Fruit fly (Drosophila melanogaster) whole organism, prepupa: ENCODE measurements around the gene CG18273.
A peak's percentile ranks its signal among the peaks of the same experiment; 100 is the strongest.

Experiments used
- CG10669 ChIP-seq: fragments of 200-800 bp; sonication (Bioruptor generic); optimal IDR thresholded peaks from 3 replicates; lab custom pipeline; 2018; ENCODE audit warnings: missing biosample characterization, mild to moderate bottlenecking, missing genetic modification characterization, moderate library complexity
- CG11294 ChIP-seq: fragments of 200-800 bp; sonication (Bioruptor generic); IDR thresholded peaks from 2 replicates; pipeline ENCODE4 v1.3.6; 2022; ENCODE audit warnings: missing biosample characterization, missing genetic modification characterization
- CG11762 ChIP-seq: fragments of 200-800 bp; sonication (Bioruptor generic); optimal IDR thresholded peaks from 3 replicates; lab custom pipeline; 2016; ENCODE audit warnings: missing biosample characterization, missing genetic modification characterization; ENCODE audit not compliant: insufficient read depth
- CG11902 ChIP-seq: fragments of 200-800 bp; sonication (Bioruptor generic); optimal IDR thresholded peaks from 3 replicates; lab custom pipeline; 2016; ENCODE audit warnings: missing biosample characterization, missing genetic modification characterization
- CG15336 ChIP-seq: fragments of 200-800 bp; sonication (Bioruptor generic); IDR thresholded peaks from 2 replicates; pipeline ENCODE4 v1.3.6; 2022; ENCODE audit warnings: missing biosample characterization, missing genetic modification characterization
- CG1621 ChIP-seq: fragments of 200-800 bp; sonication (Bioruptor generic); optimal IDR thresholded peaks from 3 replicates; lab custom pipeline; 2018; ENCODE audit warnings: missing biosample characterization, mild to moderate bottlenecking, missing genetic modification characterization
- CG16779 ChIP-seq: fragments of 200-800 bp; sonication (Bioruptor generic); optimal IDR thresholded peaks from 3 replicates; lab custom pipeline; 2017; ENCODE audit warnings: missing biosample characterization, mild to moderate bottlenecking, missing genetic modification characterization
- CG3032 ChIP-seq: fragments of 200-800 bp; optimal IDR thresholded peaks from 2 replicates; lab custom pipeline; 2019; ENCODE audit warnings: missing biosample characterization, mild to moderate bottlenecking, missing genetic modification characterization, moderate library complexity
- CG31627 ChIP-seq: fragments of 200-800 bp; sonication (Bioruptor generic); optimal IDR thresholded peaks from 3 replicates; lab custom pipeline; 2016; ENCODE audit warnings: missing biosample characterization, missing genetic modification characterization
- CG32006 ChIP-seq: fragments of 200-800 bp; sonication (Bioruptor generic); optimal IDR thresholded peaks from 3 replicates; lab custom pipeline; 2017; ENCODE audit warnings: missing biosample characterization, mild to moderate bottlenecking, missing genetic modification characterization
- CG34406 ChIP-seq: fragments of 200-800 bp; sonication (Bioruptor generic); optimal IDR thresholded peaks from 3 replicates; lab custom pipeline; 2016; ENCODE audit warnings: missing biosample characterization, missing genetic modification characterization
- CG3919 ChIP-seq: fragments of 200-800 bp; sonication (Bioruptor generic); optimal IDR thresholded peaks from 3 replicates; lab custom pipeline; 2016; ENCODE audit warnings: missing biosample characterization, missing genetic modification characterization
- CG4318 ChIP-seq: fragments of 200-800 bp; sonication (Bioruptor generic); optimal IDR thresholded peaks from 3 replicates; lab custom pipeline; 2017; ENCODE audit warnings: missing biosample characterization, mild to moderate bottlenecking, missing genetic modification characterization
- CG6792 ChIP-seq: fragments of 200-800 bp; sonication (Bioruptor generic); optimal IDR thresholded peaks from 3 replicates; lab custom pipeline; 2016; ENCODE audit warnings: missing biosample characterization, missing genetic modification characterization
- CG6808 ChIP-seq: fragments of 200-800 bp; sonication (Bioruptor generic); optimal IDR thresholded peaks from 3 replicates; lab custom pipeline; 2017; ENCODE audit warnings: missing biosample characterization, missing genetic modification characterization, mild to moderate bottlenecking, moderate library complexity, missing genetic modification reagents
- CG6854 ChIP-seq: fragments of 200-800 bp; sonication (Bioruptor generic); optimal IDR thresholded peaks from 2 replicates; lab custom pipeline; 2017; ENCODE audit warnings: missing biosample characterization, mild to moderate bottlenecking, missing genetic modification characterization
- CG7368 ChIP-seq: fragments of 200-800 bp; sonication (Bioruptor generic); optimal IDR thresholded peaks from 3 replicates; lab custom pipeline; 2016; ENCODE audit warnings: missing biosample characterization, missing genetic modification characterization
- CG8119 ChIP-seq: fragments of 200-800 bp; sonication (Bioruptor generic); IDR thresholded peaks from 3 replicates; pipeline ENCODE4 v1.3.6; 2022; ENCODE audit warnings: missing biosample characterization, missing genetic modification characterization
- CG8319 ChIP-seq: fragments of 200-800 bp; sonication (Bioruptor generic); optimal IDR thresholded peaks from 3 replicates; lab custom pipeline; 2016; ENCODE audit warnings: missing biosample characterization, missing genetic modification characterization
- CG8632 ChIP-seq: fragments of 200-800 bp; sonication (Bioruptor generic); optimal IDR thresholded peaks from 3 replicates; lab custom pipeline; 2016; ENCODE audit warnings: missing biosample characterization, missing genetic modification characterization
- CG9139 ChIP-seq: fragments of 200-800 bp; sonication (Bioruptor generic); optimal IDR thresholded peaks from 3 replicates; lab custom pipeline; 2017; ENCODE audit warnings: missing biosample characterization, mild to moderate bottlenecking, missing genetic modification characterization
- Eip75B ChIP-seq: fragments of 200-800 bp; sonication (Bioruptor generic); optimal IDR thresholded peaks from 3 replicates; lab custom pipeline; 2016; ENCODE audit warnings: missing biosample characterization, missing genetic modification characterization
- Eip78C ChIP-seq: fragments of 200-800 bp; sonication (Bioruptor generic); peaks from one replicate; lab custom pipeline; 2016; ENCODE audit warnings: missing biosample characterization, missing genetic modification characterization
- Eip93F ChIP-seq: fragments of 200-800 bp; sonication (Bioruptor generic); optimal IDR thresholded peaks from 2 replicates; lab custom pipeline; 2016; ENCODE audit warnings: missing biosample characterization, mild to moderate bottlenecking, missing genetic modification characterization
- Ets21C ChIP-seq: fragments of 200-800 bp; sonication (Bioruptor generic); optimal IDR thresholded peaks from 3 replicates; lab custom pipeline; 2016; ENCODE audit warnings: missing biosample characterization, missing genetic modification characterization
- Ets96B ChIP-seq: fragments of 200-800 bp; optimal IDR thresholded peaks from 2 replicates; lab custom pipeline; 2019; ENCODE audit warnings: missing biosample characterization, mild to moderate bottlenecking, missing genetic modification characterization, moderate library complexity
- Hr38 ChIP-seq: sonication (Bioruptor generic); optimal IDR thresholded peaks from 2 replicates; lab custom pipeline; 2016; ENCODE audit warnings: missing biosample characterization, missing genetic modification characterization
- Hr39 ChIP-seq: fragments of 200-800 bp; sonication (Bioruptor generic); optimal IDR thresholded peaks from 2 replicates; lab custom pipeline; 2016; ENCODE audit warnings: missing biosample characterization, missing genetic modification characterization
- Hr4 ChIP-seq: fragments of 200-800 bp; sonication (Bioruptor generic); optimal IDR thresholded peaks from 3 replicates; lab custom pipeline; 2016; ENCODE audit warnings: missing biosample characterization, missing genetic modification characterization
- Lpt ChIP-seq: fragments of 200-800 bp; sonication (Bioruptor generic); optimal IDR thresholded peaks from 3 replicates; lab custom pipeline; 2016; ENCODE audit warnings: missing biosample characterization, missing genetic modification characterization
- Met ChIP-seq: fragments of 200-800 bp; sonication (Bioruptor generic); optimal IDR thresholded peaks from 3 replicates; lab custom pipeline; 2016; ENCODE audit warnings: missing biosample characterization, missing genetic modification characterization
- OdsH ChIP-seq: fragments of 200-800 bp; sonication (Bioruptor generic); optimal IDR thresholded peaks from 3 replicates; lab custom pipeline; 2016; ENCODE audit warnings: missing biosample characterization, missing genetic modification characterization
- Smox ChIP-seq: fragments of 200-800 bp; sonication (Bioruptor generic); optimal IDR thresholded peaks from 3 replicates; lab custom pipeline; 2016; ENCODE audit warnings: missing biosample characterization, missing genetic modification characterization
- Sox102F ChIP-seq: fragments of 200-800 bp; sonication (Bioruptor generic); optimal IDR thresholded peaks from 2 replicates; lab custom pipeline; 2016; ENCODE audit warnings: missing biosample characterization, mild to moderate bottlenecking, missing genetic modification characterization
- Sox14 ChIP-seq: fragments of 200-800 bp; sonication (Bioruptor generic); optimal IDR thresholded peaks from 3 replicates; lab custom pipeline; 2016; ENCODE audit warnings: missing biosample characterization, missing genetic modification characterization
- Sox15 ChIP-seq: fragments of 200-800 bp; sonication (Bioruptor generic); optimal IDR thresholded peaks from 3 replicates; lab custom pipeline; 2016; ENCODE audit warnings: missing biosample characterization, missing genetic modification characterization
- achi ChIP-seq: fragments of 200-800 bp; sonication (Bioruptor generic); optimal IDR thresholded peaks from 3 replicates; lab custom pipeline; 2016; ENCODE audit warnings: missing biosample characterization, missing genetic modification characterization
- acj6 ChIP-seq: fragments of 200-800 bp; sonication (Bioruptor generic); optimal IDR thresholded peaks from 3 replicates; lab custom pipeline; 2016; ENCODE audit warnings: missing biosample characterization, missing genetic modification characterization
- cyc ChIP-seq: fragments of 200-800 bp; sonication (Bioruptor generic); optimal IDR thresholded peaks from 3 replicates; lab custom pipeline; 2016; ENCODE audit warnings: missing biosample characterization, missing genetic modification characterization
- dac ChIP-seq: fragments of 200-800 bp; sonication (Bioruptor generic); optimal IDR thresholded peaks from 2 replicates; lab custom pipeline; 2017; ENCODE audit warnings: missing biosample characterization, mild to moderate bottlenecking, missing genetic modification characterization
- dsx ChIP-seq: fragments of 200-800 bp; optimal IDR thresholded peaks from 3 replicates; lab custom pipeline; 2019; ENCODE audit warnings: missing biosample characterization, mild to moderate bottlenecking, missing genetic modification characterization, moderate library complexity; ENCODE audit not compliant: poor library complexity, severe bottlenecking
- eg ChIP-seq: fragments of 200-800 bp; sonication (Bioruptor generic); IDR thresholded peaks from 3 replicates; pipeline ENCODE4 v1.3.6; 2022; ENCODE audit warnings: missing biosample characterization, missing genetic modification characterization
- esn ChIP-seq: fragments of 200-800 bp; sonication (Bioruptor generic); optimal IDR thresholded peaks from 2 replicates; lab custom pipeline; 2016; ENCODE audit warnings: missing biosample characterization, mild to moderate bottlenecking, missing genetic modification characterization, moderate library complexity
- fd59A ChIP-seq: fragments of 200-800 bp; sonication (Bioruptor generic); optimal IDR thresholded peaks from 2 replicates; lab custom pipeline; 2017; ENCODE audit warnings: missing biosample characterization, mild to moderate bottlenecking, missing genetic modification characterization, missing genetic modification reagents
- fd85E ChIP-seq: fragments of 200-800 bp; sonication (Bioruptor generic); optimal IDR thresholded peaks from 3 replicates; lab custom pipeline; 2016; ENCODE audit warnings: missing biosample characterization, missing genetic modification characterization
- fkh ChIP-seq: fragments of 200-800 bp; sonication (Bioruptor generic); optimal IDR thresholded peaks from 3 replicates; lab custom pipeline; 2017; ENCODE audit warnings: missing biosample characterization, mild to moderate bottlenecking, missing genetic modification characterization, moderate library complexity
- lz ChIP-seq: fragments of 200-800 bp; sonication (Bioruptor generic); optimal IDR thresholded peaks from 3 replicates; lab custom pipeline; 2016; ENCODE audit warnings: missing biosample characterization, missing genetic modification characterization
- pdm3 ChIP-seq: fragments of 200-800 bp; sonication (Bioruptor generic); optimal IDR thresholded peaks from 3 replicates; lab custom pipeline; 2016; ENCODE audit warnings: missing biosample characterization, missing genetic modification characterization
- salr ChIP-seq, 2 experiments: fragments of 200-800 bp; sonication (Bioruptor generic); optimal IDR thresholded peaks; 3 replicates each; lab custom pipeline; 2016 to 2018; ENCODE audit warnings: missing biosample characterization in 2 of 2, missing genetic modification characterization in 2 of 2, mild to moderate bottlenecking in 1 of 2
- ss ChIP-seq, 2 experiments: fragments of 200-800 bp; sonication (Bioruptor generic); optimal IDR thresholded peaks; 2 replicates in 1 of 2; 3 replicates in 1 of 2; lab custom pipeline; 2017 to 2018; ENCODE audit warnings: mild to moderate bottlenecking in 2 of 2, missing biosample characterization in 2 of 2, missing genetic modification characterization in 2 of 2, moderate library complexity in 1 of 2
- topi ChIP-seq: fragments of 200-800 bp; sonication (Bioruptor generic); optimal IDR thresholded peaks from 3 replicates; lab custom pipeline; 2016; ENCODE audit warnings: missing biosample characterization, missing genetic modification characterization

The CG18273 gene

dm6 chrX:443981-444550 lies 43.3 kb downstream of the CG18273 start:
- 0 out of 3 replicates have a peak, but pooled peaks have one; percentile 12 for TF ChIP-seq eg
- TF ChIP-seq Eip75B (GFP tag; lab: Kevin White, UChicago), result peak; percentile 73
- no peak for TF ChIP-seq CG11294
- no peak for TF ChIP-seq CG6854 (GFP tag; lab: Kevin White, UChicago)
- TF ChIP-seq CG16779 (tag; lab: Kevin White, UChicago), result peak; percentile 23
- TF ChIP-seq pdm3 (GFP tag; lab: Kevin White, UChicago), result peak; percentile 60
- peak; percentile 71 for TF ChIP-seq esn (GFP tag; lab: Kevin White, UChicago)
- no peak for TF ChIP-seq Hr4
- TF ChIP-seq Lpt (GFP tag; lab: Kevin White, UChicago), result no peak
- TF ChIP-seq Smox, result peak; percentile 50
- peak; percentile 77 for TF ChIP-seq CG10669 (GFP tag; lab: Kevin White, UChicago)
- peak; percentile 60 for TF ChIP-seq achi (GFP tag; lab: Kevin White, UChicago)
- peak; percentile 25 for TF ChIP-seq Ets21C (GFP tag; lab: Kevin White, UChicago)
- peak; percentile 58 for TF ChIP-seq CG9139
- TF ChIP-seq Eip93F (GFP tag; lab: Kevin White, UChicago), result no peak
- TF ChIP-seq CG31627 (GFP tag; lab: Kevin White, UChicago), result peak; percentile 55
- no peak for TF ChIP-seq fkh (GFP tag; lab: Kevin White, UChicago)
- peak; percentile 58 for TF ChIP-seq lz (GFP tag; lab: Kevin White, UChicago)
- peak; percentile 17 for TF ChIP-seq CG11902 (GFP tag; lab: Kevin White, UChicago)
- TF ChIP-seq fd85E, result no peak
- TF ChIP-seq CG8632 (GFP tag; lab: Kevin White, UChicago), result peak; percentile 43
- no peak; the same call in 1 of the 2 replicates for TF ChIP-seq CG15336 (GFP tag; lab: Robert Waterston, UW)
- peak; percentile 60 for TF ChIP-seq Sox14 (GFP tag; lab: Kevin White, UChicago)
- TF ChIP-seq Hr38 (GFP tag; lab: Kevin White, UChicago), result no peak
- peak; percentile 70 for TF ChIP-seq CG1621 (tag; lab: Kevin White, UChicago)
- TF ChIP-seq Ets96B (tag; lab: Kevin White, UChicago), result peak; percentile 75
- TF ChIP-seq Sox15 (GFP tag; lab: Kevin White, UChicago), result peak; percentile 20
- no peak for TF ChIP-seq CG4318 (GFP tag; lab: Kevin White, UChicago)
- peak; percentile 27 for TF ChIP-seq CG8319 (GFP tag; lab: Kevin White, UChicago)
- TF ChIP-seq Sox102F (GFP tag; lab: Kevin White, UChicago), result peak; percentile 30
- TF ChIP-seq topi (GFP tag; lab: Kevin White, UChicago), result peak; percentile 72
- peak; percentile 58 for TF ChIP-seq CG7368 (GFP tag; lab: Kevin White, UChicago)
- peak; percentile 47; the same call in 1 of the 3 replicates for TF ChIP-seq CG8119 (GFP tag; lab: Robert Waterston, UW)
- TF ChIP-seq Met, result peak; percentile 64
- TF ChIP-seq dsx (GFP tag; lab: Kevin White, UChicago), result peak; percentile 75
- peak; percentile 73 to 96 for TF ChIP-seq ss (GFP tag; optimal IDR thresholded peaks at IDR 0.05; lab: Kevin White, UChicago)
- peak; percentile 71 for TF ChIP-seq CG3919 (GFP tag; lab: Kevin White, UChicago)
- peak; percentile 19 for TF ChIP-seq CG11762 (GFP tag; lab: Kevin White, UChicago)
- TF ChIP-seq cyc (GFP tag; lab: Kevin White, UChicago), result peak; percentile 58
- TF ChIP-seq salr (GFP tag; optimal IDR thresholded peaks at IDR 0.05; lab: Kevin White, UChicago), result peak in 1 of 2 experiments; percentile 60
- TF ChIP-seq CG34406 (GFP tag; lab: Kevin White, UChicago), result peak; percentile 59
- TF ChIP-seq CG3032 (tag; lab: Kevin White, UChicago), result peak; percentile 74
- TF ChIP-seq CG6792 (GFP tag; lab: Kevin White, UChicago), result peak; percentile 60
- TF ChIP-seq acj6, result peak; percentile 69
- TF ChIP-seq Eip78C (GFP tag; lab: Kevin White, UChicago), result peak; percentile 92
- TF ChIP-seq CG6808, result peak; percentile 73
- peak; percentile 53 for TF ChIP-seq Hr39 (GFP tag; lab: Kevin White, UChicago)
- TF ChIP-seq fd59A (GFP tag; lab: Kevin White, UChicago), result peak; percentile 75
- TF ChIP-seq CG32006 (GFP tag; lab: Kevin White, UChicago), result peak; percentile 21
- TF ChIP-seq dac (GFP tag; lab: Kevin White, UChicago), result no peak
- peak; percentile 53 for TF ChIP-seq OdsH
